Fruit fly (Drosophila melanogaster): ENCODE data around the gene CG6026.

The CG6026 gene

DNA sequence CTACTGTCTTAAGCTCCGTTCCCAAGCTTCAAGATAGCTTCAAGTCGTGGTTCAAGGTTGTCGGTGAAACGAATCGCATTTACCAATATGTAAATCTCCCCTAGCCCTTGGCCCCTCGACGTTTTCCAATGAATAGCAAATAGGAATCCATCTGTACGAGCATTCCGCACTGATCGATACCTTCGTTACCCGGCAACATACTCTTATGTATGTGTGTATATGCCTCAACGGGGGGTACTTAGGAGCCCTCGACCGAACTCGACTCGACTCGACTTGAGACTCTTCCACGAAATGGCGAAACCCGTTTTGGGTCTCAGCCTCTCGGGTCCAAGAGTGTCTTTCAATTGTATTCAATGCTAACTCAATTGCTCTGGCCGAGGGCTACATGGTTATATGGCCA is 31.6 kb upstream of the CG6026 start (continued):
- TF ChIP-seq CG15269 (tag; optimal IDR thresholded peaks at IDR 0.05): no peak
- TF ChIP-seq CG17359 (tag; optimal IDR thresholded peaks at IDR 0.05): no peak
- no peak for TF ChIP-seq CrebB (tag; optimal IDR thresholded peaks at IDR 0.05)
- 0 out of 4 replicates have a peak, but pooled peaks have one; percentile 51 for TF ChIP-seq chinmo (GFP tag; IDR thresholded peaks at IDR 0.05; ENCODE audit: partially characterized antibody)
- no peak for TF ChIP-seq CG31224 (GFP tag; IDR thresholded peaks at IDR 0.05)
- no peak for TF ChIP-seq D19A (tag; optimal IDR thresholded peaks at IDR 0.05)
- TF ChIP-seq dati (GFP tag; IDR thresholded peaks at IDR 0.05): no peak
- TF ChIP-seq oc (tag; optimal IDR thresholded peaks at IDR 0.05): peak; percentile 10
- TF ChIP-seq ewg (GFP tag; optimal IDR thresholded peaks at IDR 0.05): no peak
- TF ChIP-seq CG9437 (GFP tag; optimal IDR thresholded peaks at IDR 0.05): no peak
- no peak for TF ChIP-seq CG1233 (GFP tag; optimal IDR thresholded peaks at IDR 0.05)
- TF ChIP-seq unpg (GFP tag; optimal IDR thresholded peaks at IDR 0.05): no peak
- TF ChIP-seq sug (tag; optimal IDR thresholded peaks at IDR 0.05): peak; percentile 11
- TF ChIP-seq Deaf1 (tag; optimal IDR thresholded peaks at IDR 0.05): peak; percentile 33
- TF ChIP-seq Atf-2 (GFP tag; optimal IDR thresholded peaks at IDR 0.05): no peak
- no peak for TF ChIP-seq CG10147 (GFP tag; optimal IDR thresholded peaks at IDR 0.05)
- TF ChIP-seq CG6813 (GFP tag; optimal IDR thresholded peaks at IDR 0.05): no peak
- no peak for TF ChIP-seq BEAF-32 (GFP tag; optimal IDR thresholded peaks at IDR 0.05)
- TF ChIP-seq CG8765 (GFP tag; IDR thresholded peaks at IDR 0.05): no peak
- peak; percentile 40 for TF ChIP-seq mirr (GFP tag; optimal IDR thresholded peaks at IDR 0.05)
- TF ChIP-seq btn (GFP tag; optimal IDR thresholded peaks at IDR 0.05): no peak
- no peak for TF ChIP-seq chm (GFP tag; IDR thresholded peaks at IDR 0.05)
- no peak for TF ChIP-seq CG8290 (GFP tag; optimal IDR thresholded peaks at IDR 0.05)
- TF ChIP-seq CG8290 (tag; optimal IDR thresholded peaks at IDR 0.05): peak in 1 of 2 experiments; percentile 2
- TF ChIP-seq ken (GFP tag; IDR thresholded peaks at IDR 0.05): no peak
- TF ChIP-seq CG12769 (tag; optimal IDR thresholded peaks at IDR 0.05): peak; percentile 56
- no peak for TF ChIP-seq fru (optimal IDR thresholded peaks at IDR 0.05)
- TF ChIP-seq corto (GFP tag; optimal IDR thresholded peaks at IDR 0.05): no peak
- TF ChIP-seq jing (GFP tag; optimal IDR thresholded peaks at IDR 0.05): no peak

dm6 chr3R:19010923-19011322 is 22.4 kb upstream of the CG6026 start:
- TF ChIP-seq CG11247 (GFP tag; IDR thresholded peaks at IDR 0.05) (no peak), CG6683 (GFP tag; optimal IDR thresholded peaks at IDR 0.05) (no peak), Trl (optimal IDR thresholded peaks at IDR 0.05) (no peak), Trl (GFP tag; optimal IDR thresholded peaks at IDR 0.05) (no peak), CG13424 (tag; optimal IDR thresholded peaks at IDR 0.05) (no peak), CG17385 (GFP tag; optimal IDR thresholded peaks at IDR 0.05) (no peak), CG13894 (tag; optimal IDR thresholded peaks at IDR 0.05) (no peak), fd102C (GFP tag; optimal IDR thresholded peaks at IDR 0.05) (peak; percentile 47), CG18262 (tag; optimal IDR thresholded peaks at IDR 0.05) (peak; percentile 16), nau (GFP tag; optimal IDR thresholded peaks at IDR 0.05) (no peak), CG14050 (GFP tag; IDR thresholded peaks at IDR 0.05) (no peak), ara (GFP tag; IDR thresholded peaks at IDR 0.05) (0 out of 2 replicates have a peak, but pooled peaks have one; percentile 38), CG10543 (GFP tag; optimal IDR thresholded peaks at IDR 0.05) (no peak), HmgZ (tag; optimal IDR thresholded peaks at IDR 0.05) (no peak), CG4854 (GFP tag; optimal IDR thresholded peaks at IDR 0.05) (peak; percentile 10), CG17612 (GFP tag; IDR thresholded peaks at IDR 0.05) (no peak), CG18619 (GFP tag; optimal IDR thresholded peaks at IDR 0.05) (no peak), CG2712 (tag; optimal IDR thresholded peaks at IDR 0.05) (peak; percentile 17), Mes4 (GFP tag; optimal IDR thresholded peaks at IDR 0.05) (no peak), gfzf (GFP tag; optimal IDR thresholded peaks at IDR 0.05) (no peak), CG15696 (tag; optimal IDR thresholded peaks at IDR 0.05) (peak; percentile 59), Sox102F (GFP tag; optimal IDR thresholded peaks at IDR 0.05) (no peak), CG17568 (GFP tag; optimal IDR thresholded peaks at IDR 0.05) (peak; percentile 6), lab (GFP tag; optimal IDR thresholded peaks at IDR 0.05) (peak; percentile 42)
